Fruit fly (Drosophila melanogaster): ENCODE measurements around the gene Arp5.

Arp5 gene

dm6 chr3R:18171983-18172967, 13.0 kb upstream of the Arp5 start (continued):
- TF ChIP-seq CG9437 (GFP tag; optimal IDR thresholded peaks at IDR 0.05) (peak; percentile 92), CG17568 (GFP tag; optimal IDR thresholded peaks at IDR 0.05) (no peak), CG11504 (tag; optimal IDR thresholded peaks at IDR 0.05) (peak; percentile 96), vvl (GFP tag; IDR thresholded peaks at IDR 0.05) (peak; percentile 93), HLH4C (GFP tag; IDR thresholded peaks at IDR 0.05; ENCODE audit: partially characterized antibody) (0 out of 3 replicates have a peak, but pooled peaks have one; percentile 29), bab2 (GFP tag; optimal IDR thresholded peaks at IDR 0.05) (peak; percentile 92), toy (GFP tag; IDR thresholded peaks at IDR 0.05) (0 out of 2 replicates have a peak, but pooled peaks have one; percentile 32), slbo (GFP tag; IDR thresholded peaks at IDR 0.05) (peak; percentile 87), Xrp1 (GFP tag; IDR thresholded peaks at IDR 0.05) (peak; percentile 93), CG11093 (GFP tag; IDR thresholded peaks at IDR 0.05) (peak; percentile 86), tin (GFP tag; optimal IDR thresholded peaks at IDR 0.05) (peak; percentile 92), wdn (GFP tag; IDR thresholded peaks at IDR 0.05) (peak; percentile 73; the same call in 1 of the 2 replicates), vnd (GFP tag; IDR thresholded peaks at IDR 0.05; ENCODE audit: partially characterized antibody) (no peak), Fer3 (tag; optimal IDR thresholded peaks at IDR 0.05) (peak; percentile 90), dmrt99B (tag; optimal IDR thresholded peaks at IDR 0.05) (peak; percentile 95), cas (GFP tag; IDR thresholded peaks at IDR 0.05) (peak; percentile 64), crc (GFP tag; optimal IDR thresholded peaks at IDR 0.05) (peak; percentile 88), CG4360 (GFP tag; IDR thresholded peaks at IDR 0.05) (peak; percentile 16), Adf1 (GFP tag; IDR thresholded peaks at IDR 0.05) (peak; percentile 67), scrt (GFP tag; optimal IDR thresholded peaks at IDR 0.05) (peak; percentile 89), CG6689 (GFP tag; IDR thresholded peaks at IDR 0.05) (peak; percentile 92), gfzf (GFP tag; optimal IDR thresholded peaks at IDR 0.05) (no peak), CG16779 (GFP tag; IDR thresholded peaks at IDR 0.05) (0 out of 2 replicates have a peak, but pooled peaks have one; percentile 15), CG33213 (GFP tag; optimal IDR thresholded peaks at IDR 0.05) (peak; percentile 74), Abd-B (GFP tag; optimal IDR thresholded peaks at IDR 0.05) (peak; percentile 95), schlank (tag; optimal IDR thresholded peaks at IDR 0.05) (peak; percentile 69), CG32767 (GFP tag; IDR thresholded peaks at IDR 0.05) (peak; percentile 82), CG7928 (GFP tag; optimal IDR thresholded peaks at IDR 0.05) (peak; percentile 56), run (tag; optimal IDR thresholded peaks at IDR 0.05) (peak; percentile 88), CG1792 (GFP tag; optimal IDR thresholded peaks at IDR 0.05) (peak; percentile 83), Hmx (GFP tag; optimal IDR thresholded peaks at IDR 0.05) (peak; percentile 78), Myb (GFP tag; optimal IDR thresholded peaks at IDR 0.05) (peak; percentile 69), MESR4 (GFP tag; optimal IDR thresholded peaks at IDR 0.05) (peak; percentile 27), cad (GFP tag; optimal IDR thresholded peaks at IDR 0.05) (no peak), CG18476 (GFP tag; optimal IDR thresholded peaks at IDR 0.05) (peak; percentile 93), prd (optimal IDR thresholded peaks at IDR 0.05) (no peak), prd (GFP tag; IDR thresholded peaks at IDR 0.05) (peak; percentile 93), Hmr (GFP tag; optimal IDR thresholded peaks at IDR 0.05) (peak; percentile 95), CG14860 (GFP tag; IDR thresholded peaks at IDR 0.05; ENCODE audit: partially characterized antibody) (no peak), CG17359 (tag; optimal IDR thresholded peaks at IDR 0.05) (peak; percentile 95), Poxn (GFP tag; IDR thresholded peaks at IDR 0.05) (peak; percentile 47; the same call in 1 of the 2 replicates), wek (GFP tag; optimal IDR thresholded peaks at IDR 0.05) (peak; percentile 60), psq (GFP tag; optimal IDR thresholded peaks at IDR 0.05) (peak; percentile 66)
